Fruit fly (Drosophila melanogaster): ENCODE measurements around the gene asun.

Gene asun

dm6 chr3R:16287850-16288249, 23.8 kb downstream of the asun start:
- TF ChIP-seq CG8119 (GFP tag; IDR thresholded peaks at IDR 0.05) = 0 out of 3 replicates have a peak, but pooled peaks have one; percentile 18
- TF ChIP-seq Eip78C (GFP tag) = peak; percentile 14
- TF ChIP-seq vri (GFP tag; optimal IDR thresholded peaks at IDR 0.05) = no peak

dm6 chr3R:16288714-16289291, 24.7 kb downstream of the asun start:
- TF ChIP-seq CG6854 (GFP tag; optimal IDR thresholded peaks at IDR 0.05) (no peak), Sox14 (GFP tag; optimal IDR thresholded peaks at IDR 0.05) (peak; percentile 56), Eip78C (GFP tag) (peak; percentile 38), CG10669 (GFP tag; optimal IDR thresholded peaks at IDR 0.05) (peak; percentile 12), ss (GFP tag; optimal IDR thresholded peaks at IDR 0.05) (peak in 1 of 2 experiments; percentile 26), dsx (GFP tag; optimal IDR thresholded peaks at IDR 0.05; ENCODE audit: poor library complexity, severe bottlenecking) (peak; percentile 64), Gug (GFP tag; IDR thresholded peaks at IDR 0.05) (no peak)

dm6 chr3R:16290242-16290824, 26.3 kb downstream of the asun start:
- TF ChIP-seq fkh (GFP tag; optimal IDR thresholded peaks at IDR 0.05) (no peak), vri (GFP tag; optimal IDR thresholded peaks at IDR 0.05) (peak; percentile 2), spab (GFP tag; optimal IDR thresholded peaks at IDR 0.05) (no peak), Eip78C (GFP tag) (peak; percentile 51), Sox14 (GFP tag; optimal IDR thresholded peaks at IDR 0.05) (peak; percentile 81)

- TF ChIP-seq CG10631 (GFP tag; optimal IDR thresholded peaks at IDR 0.05) (no peak), dac (GFP tag; optimal IDR thresholded peaks at IDR 0.05) (no peak), dsx (GFP tag; optimal IDR thresholded peaks at IDR 0.05; ENCODE audit: poor library complexity, severe bottlenecking) (no peak), fd85E (GFP tag; optimal IDR thresholded peaks at IDR 0.05) (no peak), salr (GFP tag; optimal IDR thresholded peaks at IDR 0.05) (no peak)
These were observed 31.5 kb downstream of the asun start for dm6 chr3R:16295513-16296123.

dm6 chr3R:16305185-16305989, 41.3 kb downstream of the asun start, which contains the start of gene Zip89B:
Zip89B (plus strand) TSS chr3R:16305758.
- TF ChIP-seq CG31627 (GFP tag; optimal IDR thresholded peaks at IDR 0.05) (no peak), Eip75B (GFP tag; optimal IDR thresholded peaks at IDR 0.05) (no peak), ss (GFP tag; optimal IDR thresholded peaks at IDR 0.05) (no peak), Smox (GFP tag; optimal IDR thresholded peaks at IDR 0.05) (no peak), CG16779 (tag; optimal IDR thresholded peaks at IDR 0.05) (no peak), esn (GFP tag; optimal IDR thresholded peaks at IDR 0.05) (peak; percentile 23), CG9139 (GFP tag; optimal IDR thresholded peaks at IDR 0.05) (no peak), topi (GFP tag; optimal IDR thresholded peaks at IDR 0.05) (no peak), CG6792 (GFP tag; optimal IDR thresholded peaks at IDR 0.05) (no peak), Sox102F (GFP tag; optimal IDR thresholded peaks at IDR 0.05) (no peak), CG34406 (GFP tag; optimal IDR thresholded peaks at IDR 0.05) (no peak), CG8632 (GFP tag; optimal IDR thresholded peaks at IDR 0.05) (no peak), cyc (GFP tag; optimal IDR thresholded peaks at IDR 0.05) (no peak), Sox15 (GFP tag; optimal IDR thresholded peaks at IDR 0.05) (no peak), achi (GFP tag; optimal IDR thresholded peaks at IDR 0.05) (no peak), Eip93F (GFP tag; optimal IDR thresholded peaks at IDR 0.05) (peak; percentile 38), vri (GFP tag; optimal IDR thresholded peaks at IDR 0.05) (peak; percentile 73), lz (GFP tag; optimal IDR thresholded peaks at IDR 0.05) (no peak), Sox14 (GFP tag; optimal IDR thresholded peaks at IDR 0.05) (no peak), pdm3 (GFP tag; optimal IDR thresholded peaks at IDR 0.05) (no peak), Hr4 (GFP tag; optimal IDR thresholded peaks at IDR 0.05) (no peak), CG1621 (tag; optimal IDR thresholded peaks at IDR 0.05) (peak; percentile 17), salr (GFP tag; optimal IDR thresholded peaks at IDR 0.05) (no peak), CG8119 (GFP tag; IDR thresholded peaks at IDR 0.05) (no peak), CG6854 (GFP tag; optimal IDR thresholded peaks at IDR 0.05) (peak; percentile 75), CG11902 (GFP tag; optimal IDR thresholded peaks at IDR 0.05) (no peak), CG4318 (GFP tag; optimal IDR thresholded peaks at IDR 0.05) (no peak), CG10669 (GFP tag; optimal IDR thresholded peaks at IDR 0.05) (no peak), fd85E (GFP tag; optimal IDR thresholded peaks at IDR 0.05) (no peak), OdsH (GFP tag; optimal IDR thresholded peaks at IDR 0.05) (no peak), net (GFP tag; optimal IDR thresholded peaks at IDR 0.05) (no peak)
